Worm (Caenorhabditis elegans) whole organism, late embryonic: Measurements from ENCODE around the gene Y53C12A.10.

Experiments
- ceh-14 ChIP-seq: sonication (generic microtip); optimal IDR thresholded peaks from 2 replicates; lab custom pipeline; 2016; ENCODE audit warnings: missing genotype, missing genetic modification characterization, missing compliant biosample characterization
- ceh-19 ChIP-seq: fragments of 200-800 bp; sonication (Bioruptor generic); optimal IDR thresholded peaks from 2 replicates; lab custom pipeline; 2018; ENCODE audit warnings: mild to moderate bottlenecking, missing genetic modification characterization, missing compliant biosample characterization
- ceh-31 ChIP-seq: sonication (generic microtip); optimal IDR thresholded peaks from 2 replicates; lab custom pipeline; 2016; ENCODE audit warnings: missing genetic modification characterization, missing compliant biosample characterization
- eyg-1 ChIP-seq: sonication (generic microtip); optimal IDR thresholded peaks from 2 replicates; lab custom pipeline; 2016; ENCODE audit warnings: missing genotype, missing genetic modification characterization, missing compliant biosample characterization
- hlh-8 ChIP-seq: sonication (generic microtip); optimal IDR thresholded peaks from 2 replicates; lab custom pipeline; 2016; ENCODE audit warnings: missing genotype, missing genetic modification characterization, missing compliant biosample characterization
- nhr-232 ChIP-seq: sonication (generic microtip); optimal IDR thresholded peaks from 2 replicates; lab custom pipeline; 2016; ENCODE audit warnings: missing genetic modification characterization, missing compliant biosample characterization
- npax-4 ChIP-seq: sonication (generic microtip); optimal IDR thresholded peaks from 2 replicates; lab custom pipeline; 2016; ENCODE audit warnings: missing genetic modification characterization, missing compliant biosample characterization
- pat-9 ChIP-seq: fragments of 200-800 bp; sonication (Bioruptor generic); optimal IDR thresholded peaks from 2 replicates; lab custom pipeline; 2018; ENCODE audit warnings: mild to moderate bottlenecking, missing genetic modification characterization, moderate library complexity, missing compliant biosample characterization
- unc-55 ChIP-seq: sonication (generic microtip); optimal IDR thresholded peaks from 2 replicates; lab custom pipeline; 2017; ENCODE audit warnings: missing biosample characterization, missing genetic modification reagents, missing genetic modification characterization

DNA sequence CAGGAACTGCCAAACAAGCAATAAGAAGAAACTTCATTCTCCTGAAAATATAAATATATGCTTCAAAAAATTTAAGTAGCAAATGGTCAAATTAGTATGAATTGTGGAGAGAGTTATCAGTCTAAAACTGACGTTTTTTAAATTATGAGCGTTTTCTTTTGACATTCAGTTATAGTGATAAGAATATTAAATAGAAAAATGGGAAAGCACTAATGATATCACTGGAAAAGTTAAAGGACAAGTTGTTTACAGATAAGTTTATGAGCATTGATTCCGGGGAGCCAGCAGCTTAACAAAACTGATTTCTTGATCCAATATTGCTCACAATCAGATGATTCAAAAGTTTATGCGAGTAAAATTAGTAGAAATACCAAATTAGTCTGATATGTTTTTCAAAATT is 44.3 kb downstream of the Y53C12A.10 start, which contains the start of gene ZK1320.3:
- TF ChIP-seq unc-55 (GFP tag; lab: Kevin White, UChicago) = no peak
- no peak for TF ChIP-seq ceh-31 (tag; lab: Kevin White, UChicago)
- TF ChIP-seq pat-9 = no peak
- no peak for TF ChIP-seq eyg-1 (tag; lab: Kevin White, UChicago)
- no peak for TF ChIP-seq ceh-14 (tag; lab: Kevin White, UChicago)
- TF ChIP-seq npax-4 (tag; lab: Kevin White, UChicago) = no peak
- TF ChIP-seq hlh-8 (tag; lab: Kevin White, UChicago) = no peak
- TF ChIP-seq nhr-232 (tag; lab: Kevin White, UChicago) = no peak
- TF ChIP-seq ceh-19 = no peak
